Worm (Caenorhabditis elegans): ENCODE measurements around the gene C05B5.4.
A peak's percentile ranks its signal among the peaks of the same experiment; 100 is the strongest.

C05B5.4 gene

ce11 chrIII:9985542-9985941, 8.1 kb upstream of the C05B5.4 start:
- TF ChIP-seq unc-62 (GFP tag; optimal IDR thresholded peaks at IDR 0.05), result no peak
- no peak for TF ChIP-seq nhr-67 (tag; optimal IDR thresholded peaks at IDR 0.05)
- TF ChIP-seq nhr-23 (tag; optimal IDR thresholded peaks at IDR 0.05), result no peak
- TF ChIP-seq egl-27 (tag; optimal IDR thresholded peaks at IDR 0.05), result no peak
- no peak for TF ChIP-seq snpc-4 (tag; optimal IDR thresholded peaks at IDR 0.05)
- no peak for TF ChIP-seq nfya-1 (tag; optimal IDR thresholded peaks at IDR 0.05; ENCODE audit: insufficient read depth)

DNA sequence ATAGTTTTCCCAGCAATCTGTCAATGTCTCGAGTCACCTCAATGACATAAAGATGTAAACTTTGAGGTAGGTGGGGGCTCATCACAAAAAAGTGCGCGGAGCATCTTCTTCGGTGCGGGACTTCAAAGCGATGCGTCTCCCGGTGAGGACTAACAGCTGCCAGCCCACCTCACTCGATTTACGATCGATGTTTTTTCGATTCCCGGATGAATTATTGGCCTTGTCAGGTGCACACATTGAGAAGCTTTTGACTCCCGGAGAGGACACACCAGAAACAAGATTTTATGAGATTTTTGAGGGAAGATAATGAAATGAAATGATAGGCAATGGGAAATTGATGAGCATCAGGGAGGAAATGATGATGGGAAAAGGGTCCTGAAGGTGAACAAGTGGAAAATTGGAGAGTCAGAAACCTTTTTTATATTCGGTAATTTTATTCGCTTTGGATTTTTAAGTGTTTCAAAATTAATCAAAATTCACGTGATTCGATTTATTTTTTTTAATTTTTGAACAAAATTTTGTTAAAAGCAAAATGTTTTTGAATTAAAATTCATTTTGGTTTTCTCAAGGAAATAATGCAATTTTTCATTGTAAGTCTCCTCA, 6.8 kb upstream of the C05B5.4 start, which contains the start of gene C05B5.12:
C05B5.12 (plus strand) TSS at position 553 of the 603 bp plus-strand sequence.
- TF ChIP-seq egl-5 (tag; optimal IDR thresholded peaks at IDR 0.05), result peak; percentile 38
- TF ChIP-seq lin-39 (tag; optimal IDR thresholded peaks at IDR 0.05), result peak; percentile 5
- TF ChIP-seq elt-2 (tag; optimal IDR thresholded peaks at IDR 0.05), result no peak

ce11 chrIII:9988352-9988751, 5.3 kb upstream of the C05B5.4 start, which contains the start of gene C05B5.1:
C05B5.1 (minus strand) TSS chrIII:9988452.
- TF ChIP-seq fkh-2 (tag; optimal IDR thresholded peaks at IDR 0.05) (no peak), lsy-12 (tag; optimal IDR thresholded peaks at IDR 0.05) (no peak), sea-2 (GFP tag; optimal IDR thresholded peaks at IDR 0.05) (no peak), elt-1 (tag; optimal IDR thresholded peaks at IDR 0.05) (no peak), zag-1 (tag; optimal IDR thresholded peaks at IDR 0.05) (no peak), nhr-43 (tag; optimal IDR thresholded peaks at IDR 0.05; ENCODE audit: poor library complexity, severe bottlenecking) (no peak), ZK546.5 (tag; optimal IDR thresholded peaks at IDR 0.05) (no peak), nhr-28 (tag; optimal IDR thresholded peaks at IDR 0.05) (no peak), jun-1 (tag; optimal IDR thresholded peaks at IDR 0.05) (no peak), elt-2 (tag; optimal IDR thresholded peaks at IDR 0.05) (no peak), fkh-10 (GFP tag; optimal IDR thresholded peaks at IDR 0.05) (no peak), egl-27 (tag; optimal IDR thresholded peaks at IDR 0.05) (no peak)

DNA sequence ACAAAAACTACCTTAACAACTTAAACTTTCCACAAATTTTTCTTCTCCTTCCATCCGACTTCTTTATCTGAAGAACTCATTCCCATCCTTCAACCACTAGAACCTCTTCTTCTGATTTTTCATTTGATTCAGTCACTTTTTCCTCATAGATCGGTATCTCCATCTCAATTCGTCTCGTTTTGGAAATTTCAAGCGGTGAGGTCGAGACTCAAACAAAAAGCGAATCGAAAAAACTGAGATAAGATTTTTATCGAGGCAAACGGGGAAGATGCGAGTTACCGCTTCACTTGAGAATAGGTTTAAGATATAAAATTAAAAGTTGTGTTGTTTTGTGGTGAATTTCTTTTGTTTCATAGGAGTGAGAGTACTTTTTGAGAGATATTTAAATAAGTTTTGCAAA, 2.4 kb upstream of the C05B5.4 start:
- TF ChIP-seq ZK546.5 (tag; optimal IDR thresholded peaks at IDR 0.05) (no peak), ceh-82 (tag; optimal IDR thresholded peaks at IDR 0.05) (no peak), unc-62 (GFP tag; optimal IDR thresholded peaks at IDR 0.05) (no peak), aly-2 (tag; optimal IDR thresholded peaks at IDR 0.05) (no peak), tbx-2 (tag; optimal IDR thresholded peaks at IDR 0.05) (no peak), elt-1 (tag; optimal IDR thresholded peaks at IDR 0.05) (peak; percentile 98), nhr-237 (tag; optimal IDR thresholded peaks at IDR 0.05) (no peak), nhr-12 (tag; optimal IDR thresholded peaks at IDR 0.05) (no peak), ceh-16 (tag; optimal IDR thresholded peaks at IDR 0.05) (no peak)

- TF ChIP-seq lsy-12 (tag; optimal IDR thresholded peaks at IDR 0.05) (no peak), jun-1 (tag; optimal IDR thresholded peaks at IDR 0.05) (no peak), mdl-1 (tag; optimal IDR thresholded peaks at IDR 0.05) (no peak), snpc-4 (tag; optimal IDR thresholded peaks at IDR 0.05) (no peak), ZK546.5 (tag; optimal IDR thresholded peaks at IDR 0.05) (no peak)
Observed at ce11 chrIII:9997890-9998289, 4.2 kb downstream of the C05B5.4 start, which contains the start of gene pqn-8. pqn-8 (minus strand) TSS chrIII:9997990.

- no peak for TF ChIP-seq nhr-67 (tag; optimal IDR thresholded peaks at IDR 0.05)
- TF ChIP-seq unc-39 (tag; optimal IDR thresholded peaks at IDR 0.05), result no peak
- TF ChIP-seq nhr-76 (tag; optimal IDR thresholded peaks at IDR 0.05), result no peak
- TF ChIP-seq ztf-4 (tag; optimal IDR thresholded peaks at IDR 0.05), result no peak
- no peak for TF ChIP-seq fkh-10 (GFP tag; optimal IDR thresholded peaks at IDR 0.05)
- no peak for TF ChIP-seq lin-15B (tag; optimal IDR thresholded peaks at IDR 0.05)
- TF ChIP-seq mml-1 (tag; optimal IDR thresholded peaks at IDR 0.05), result no peak
- no peak for TF ChIP-seq R02D3.7 (tag; optimal IDR thresholded peaks at IDR 0.05)
- no peak for TF ChIP-seq nfya-1 (tag; optimal IDR thresholded peaks at IDR 0.05; ENCODE audit: insufficient read depth)
- no peak for TF ChIP-seq elt-2 (tag; optimal IDR thresholded peaks at IDR 0.05)
- no peak for TF ChIP-seq mdl-1 (tag; optimal IDR thresholded peaks at IDR 0.05)
- TF ChIP-seq pha-4 (tag; optimal IDR thresholded peaks at IDR 0.05), result no peak
- TF ChIP-seq nhr-77 (tag; optimal IDR thresholded peaks at IDR 0.05), result no peak
- no peak for TF ChIP-seq elt-3 (tag; optimal IDR thresholded peaks at IDR 0.05)
- no peak for TF ChIP-seq eor-1 (tag; optimal IDR thresholded peaks at IDR 0.05)
- no peak for TF ChIP-seq unc-62 (GFP tag; optimal IDR thresholded peaks at IDR 0.05)
- no peak for TF ChIP-seq nhr-28 (tag; optimal IDR thresholded peaks at IDR 0.05)
- no peak for TF ChIP-seq zag-1 (tag; optimal IDR thresholded peaks at IDR 0.05)
Observed at ce11 chrIII:9999235-9999634, 5.5 kb downstream of the C05B5.4 start, which contains the start of gene C05B5.17. C05B5.17 (minus strand) TSS chrIII:9999335.
